Worm (Caenorhabditis elegans) whole organism, L4 larva: Measurements from ENCODE around the gene F09A5.2.

ENCODE experiments used
- F44E2.7 ChIP-seq: fragments of 200-800 bp; sonication (Bioruptor generic); IDR thresholded peaks from 2 replicates; pipeline ENCODE4 v2.1.2; 2022; ENCODE audit warnings: missing genetic modification characterization, missing compliant biosample characterization
- F49E8.2 ChIP-seq: sonication (generic microtip); optimal IDR thresholded peaks from 2 replicates; lab custom pipeline; 2016; ENCODE audit warnings: missing compliant biosample characterization, mild to moderate bottlenecking, missing genetic modification characterization, borderline replicate concordance
- T26A8.4 ChIP-seq: fragments of 200-800 bp; sonication (Bioruptor generic); IDR thresholded peaks from 2 replicates; pipeline ENCODE4 v1.3.6; 2022; ENCODE audit warnings: missing genetic modification characterization, missing compliant biosample characterization
- Y48G9A.11 ChIP-seq: fragments of 200-800 bp; sonication (Bioruptor generic); IDR thresholded peaks from 2 replicates; pipeline ENCODE4 v1.3.6; 2022; ENCODE audit warnings: missing genetic modification reagents, missing genetic modification characterization, missing compliant biosample characterization
- aha-1 ChIP-seq: fragments of 150-350 bp; peaks from one replicate; lab custom pipeline; 2014; ENCODE audit warnings: missing biosample characterization, missing genetic modification characterization
- ama-1 ChIP-seq: fragments of 150-350 bp; optimal IDR thresholded peaks from 2 replicates; lab custom pipeline; 2014; ENCODE audit warnings: inconsistent platforms, mixed read lengths
- attf-4 ChIP-seq: sonication (generic microtip); optimal IDR thresholded peaks from 3 replicates; lab custom pipeline; 2017; ENCODE audit warnings: missing biosample characterization, missing genetic modification characterization
- ceh-20 ChIP-seq: fragments of 200-800 bp; sonication (Bioruptor generic); IDR thresholded peaks from 2 replicates; pipeline ENCODE4 v1.3.6; 2022; ENCODE audit warnings: missing genetic modification reagents, missing genetic modification characterization, missing compliant biosample characterization
- ceh-28 ChIP-seq: fragments of 150-350 bp; optimal IDR thresholded peaks from 2 replicates; lab custom pipeline; 2014; ENCODE audit warnings: missing biosample characterization, missing genetic modification reagents, missing genetic modification characterization
- ceh-32 ChIP-seq: sonication (generic microtip); optimal IDR thresholded peaks from 2 replicates; lab custom pipeline; 2016; ENCODE audit warnings: mild to moderate bottlenecking, missing genetic modification characterization, missing compliant biosample characterization; ENCODE audit not compliant: poor library complexity
- ceh-62 ChIP-seq: sonication (generic microtip); optimal IDR thresholded peaks from 2 replicates; lab custom pipeline; 2017; ENCODE audit warnings: missing biosample characterization, missing genetic modification characterization
- ceh-82 ChIP-seq: sonication (generic microtip); optimal IDR thresholded peaks from 2 replicates; lab custom pipeline; 2017; ENCODE audit warnings: missing biosample characterization, missing genetic modification characterization
- cey-2 ChIP-seq: sonication (generic microtip); optimal IDR thresholded peaks from 3 replicates; lab custom pipeline; 2017; ENCODE audit warnings: missing genetic modification characterization, mild to moderate bottlenecking, missing compliant biosample characterization, antibody characterized with exemption, borderline replicate concordance; ENCODE audit not compliant: insufficient read depth
- daf-12 ChIP-seq: fragments of 150-350 bp; optimal IDR thresholded peaks from 2 replicates; lab custom pipeline; 2014; ENCODE audit warnings: missing biosample characterization, missing genetic modification reagents, missing genetic modification characterization
- daf-19 ChIP-seq: fragments of 200-800 bp; sonication (Bioruptor generic); conservative IDR thresholded peaks from 2 replicates; pipeline ENCODE4 v1.3.6; 2022; ENCODE audit warnings: missing genetic modification characterization, missing compliant biosample characterization
- dpl-1 ChIP-seq: fragments of 150-350 bp; optimal IDR thresholded peaks from 2 replicates; lab custom pipeline; 2014; ENCODE audit warnings: missing biosample characterization, missing genetic modification reagents, missing genetic modification characterization
- duxl-1 ChIP-seq: sonication (generic microtip); optimal IDR thresholded peaks from 2 replicates; lab custom pipeline; 2016; ENCODE audit warnings: mild to moderate bottlenecking, missing genetic modification characterization, moderate library complexity, missing compliant biosample characterization; ENCODE audit not compliant: poor library complexity
- gei-8 ChIP-seq: fragments of 200-800 bp; sonication (Bioruptor generic); optimal IDR thresholded peaks from 2 replicates; lab custom pipeline; 2018; ENCODE audit warnings: mild to moderate bottlenecking, missing genetic modification characterization, missing compliant biosample characterization
- lin-13 ChIP-seq: fragments of 150-350 bp; optimal IDR thresholded peaks from 2 replicates; lab custom pipeline; 2014; ENCODE audit warnings: missing biosample characterization, missing genetic modification reagents, missing genetic modification characterization
- mdt-29 ChIP-seq: fragments of 200-800 bp; sonication (Bioruptor generic); IDR thresholded peaks from 2 replicates; pipeline ENCODE4 v1.3.6; 2022; ENCODE audit warnings: missing genetic modification reagents, missing genetic modification characterization, missing compliant biosample characterization
- mes-2 ChIP-seq: sonication (generic microtip); optimal IDR thresholded peaks from 2 replicates; lab custom pipeline; 2016; ENCODE audit warnings: missing genotype, mild to moderate bottlenecking, missing genetic modification characterization, missing compliant biosample characterization; ENCODE audit not compliant: poor library complexity, severe bottlenecking
- nhr-11 ChIP-seq: fragments of 150-350 bp; optimal IDR thresholded peaks from 2 replicates; lab custom pipeline; 2014; ENCODE audit warnings: missing biosample characterization, missing genetic modification characterization
- nhr-28 ChIP-seq: fragments of 150-350 bp; optimal IDR thresholded peaks from 2 replicates; lab custom pipeline; 2014; ENCODE audit warnings: missing biosample characterization, missing genetic modification characterization
- nhr-48 ChIP-seq: sonication (generic microtip); optimal IDR thresholded peaks from 2 replicates; lab custom pipeline; 2016; ENCODE audit warnings: mild to moderate bottlenecking, missing genetic modification characterization, missing compliant biosample characterization
- rbr-2 ChIP-seq: sonication (generic microtip); optimal IDR thresholded peaks from 2 replicates; lab custom pipeline; 2016; ENCODE audit warnings: missing genotype, missing genetic modification characterization, missing compliant biosample characterization
- saeg-2 ChIP-seq: fragments of 200-800 bp; sonication (Bioruptor generic); IDR thresholded peaks from 2 replicates; pipeline ENCODE4 v1.3.6; 2022; ENCODE audit warnings: missing genetic modification reagents, missing genetic modification characterization, missing compliant biosample characterization
- sdz-12 ChIP-seq: fragments of 200-800 bp; sonication (Bioruptor generic); optimal IDR thresholded peaks from 2 replicates; lab custom pipeline; 2018; ENCODE audit warnings: mild to moderate bottlenecking, missing genetic modification characterization, missing compliant biosample characterization
- set-16 ChIP-seq: fragments of 200-800 bp; sonication (Bioruptor generic); IDR thresholded peaks from 2 replicates; pipeline ENCODE4 v1.3.6; 2022; ENCODE audit warnings: missing genetic modification reagents, missing genetic modification characterization, missing compliant biosample characterization
- skn-1 ChIP-seq: fragments of 150-350 bp; optimal IDR thresholded peaks from 2 replicates; lab custom pipeline; 2014; ENCODE audit warnings: missing biosample characterization, missing genetic modification characterization
- snpc-1.2 ChIP-seq: fragments of 200-800 bp; sonication (Bioruptor generic); IDR thresholded peaks from 2 replicates; pipeline ENCODE4 v1.3.6; 2022; ENCODE audit warnings: missing genetic modification reagents, missing genetic modification characterization, missing compliant biosample characterization
- tra-1 ChIP-seq: fragments of 200-800 bp; sonication (Bioruptor generic); IDR thresholded peaks from 2 replicates; pipeline ENCODE4 v1.3.6; 2022; ENCODE audit warnings: missing genetic modification reagents, missing genetic modification characterization, missing compliant biosample characterization
- unc-39 ChIP-seq: sonication (generic microtip); optimal IDR thresholded peaks from 2 replicates; lab custom pipeline; 2017; ENCODE audit warnings: missing biosample characterization, missing genetic modification characterization
- unc-62 ChIP-seq, 3 experiments: fragments of 150-350 bp in 1 of 3; sonication (generic microtip); optimal IDR thresholded peaks in 2 of 3; peaks in 1 of 3; 1 replicate in 1 of 3; 2 replicates in 2 of 3; lab custom pipeline; 2014 to 2017; ENCODE audit warnings: missing biosample characterization in 3 of 3, missing genetic modification characterization in 3 of 3, missing genetic modification reagents in 3 of 3, missing genotype in 1 of 3
- zag-1 ChIP-seq: fragments of 150-350 bp; optimal IDR thresholded peaks from 2 replicates; lab custom pipeline; 2014; ENCODE audit warnings: missing biosample characterization, missing genetic modification characterization
- zfp-2 ChIP-seq: sonication (generic microtip); optimal IDR thresholded peaks from 2 replicates; lab custom pipeline; 2016; ENCODE audit warnings: mild to moderate bottlenecking, missing genetic modification characterization, missing compliant biosample characterization
- zfp-3 ChIP-seq: fragments of 200-800 bp; sonication (Bioruptor generic); conservative IDR thresholded peaks from 2 replicates; pipeline ENCODE4 v1.3.6; 2022; ENCODE audit warnings: missing genetic modification reagents, missing genetic modification characterization, missing compliant biosample characterization
- zip-11 ChIP-seq: fragments of 200-800 bp; sonication (Bioruptor generic); IDR thresholded peaks from 2 replicates; pipeline ENCODE4 v1.3.6; 2022; ENCODE audit warnings: missing genetic modification characterization, missing compliant biosample characterization
- ztf-11 ChIP-seq: fragments of 150-350 bp; optimal IDR thresholded peaks from 2 replicates; lab custom pipeline; 2014; ENCODE audit warnings: missing biosample characterization, missing genetic modification characterization

F09A5.2 gene

DNA sequence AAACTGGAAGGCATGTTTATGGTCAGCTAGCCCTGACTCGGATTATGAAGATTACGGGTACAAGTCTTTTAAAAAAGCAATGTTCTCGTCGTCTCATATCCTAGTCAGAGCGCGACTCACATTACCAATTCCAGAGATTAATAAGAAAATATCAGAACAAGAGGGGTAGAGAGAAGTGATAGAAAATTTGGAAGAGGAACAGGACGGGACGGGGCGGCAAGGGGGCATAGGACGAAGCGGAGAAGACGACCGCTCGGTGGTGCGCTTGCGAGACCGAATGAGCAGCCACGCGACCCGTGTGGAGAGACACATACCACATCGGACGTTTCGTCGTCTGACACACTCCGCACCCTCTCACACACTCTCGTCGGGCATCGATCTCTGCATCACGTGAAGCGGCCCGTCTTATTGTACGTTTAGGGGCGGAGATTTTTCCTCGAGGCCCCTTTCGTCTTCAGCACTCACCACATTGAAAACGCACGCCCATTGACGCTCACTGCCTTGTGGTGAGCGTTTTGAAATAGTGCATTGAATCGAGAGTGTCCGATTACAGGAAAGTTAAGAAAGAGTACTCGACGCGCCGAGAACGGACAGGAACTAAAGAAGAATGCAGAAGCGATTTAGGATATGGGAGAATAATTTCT lies 10.2 kb downstream of the F09A5.2 start (continued):
- TF ChIP-seq ztf-11 (tag; lab: Kevin White, UChicago) (no peak), Y48G9A.11 (peak; percentile 61; the same call in 1 of the 2 replicates), mes-2 (tag; lab: Kevin White, UChicago) (peak; percentile 80), F44E2.7 (GFP tag; lab: Robert Waterston, UW) (0 out of 2 replicates have a peak, but pooled peaks have one; percentile 22), unc-62 (GFP tag; optimal IDR thresholded peaks at IDR 0.05 in 1 of 2; lab: Kevin White, UChicago) (peak; percentile 34 to 99), unc-62 (tag; optimal IDR thresholded peaks at IDR 0.05; lab: Kevin White, UChicago) (no peak), nhr-11 (tag; lab: Kevin White, UChicago) (peak; percentile 88), F49E8.2 (no peak), duxl-1 (peak; percentile 57), mdt-29 (GFP tag; lab: Robert Waterston, UW) (peak; percentile 94), unc-39 (no peak), ceh-82 (tag; lab: Kevin White, UChicago) (no peak), dpl-1 (GFP tag; lab: Kevin White, UChicago) (peak; percentile 53), ceh-62 (tag; lab: Kevin White, UChicago) (no peak), gei-8 (GFP tag; lab: Kevin White, UChicago) (peak; percentile 72), nhr-48 (tag; lab: Kevin White, UChicago) (peak; percentile 94), zag-1 (tag; lab: Kevin White, UChicago) (no peak), rbr-2 (tag; lab: Kevin White, UChicago) (peak; percentile 97), attf-4 (peak; percentile 5), zip-11 (GFP tag; lab: Robert Waterston, UW) (no peak), ceh-32 (tag; lab: Kevin White, UChicago) (peak; percentile 77), T26A8.4 (GFP tag; lab: Robert Waterston, UW) (peak; percentile 92), snpc-1.2 (GFP tag; lab: Robert Waterston, UW) (no peak), lin-13 (peak; percentile 81), tra-1 (GFP tag; lab: Robert Waterston, UW) (peak; percentile 89), ama-1 (lab: Kevin White, UChicago) (peak; percentile 98), ceh-20 (GFP tag; lab: Robert Waterston, UW) (peak; percentile 93), set-16 (GFP tag; lab: Robert Waterston, UW) (peak; percentile 99), cey-2 (tag; lab: Kevin White, UChicago) (peak; percentile 26), daf-12 (no peak), zfp-2 (peak; percentile 69), daf-19 (GFP tag; lab: Robert Waterston, UW) (peak; percentile 63; the same call in 1 of the 2 replicates), zfp-3 (GFP tag; lab: Robert Waterston, UW) (no peak; the same call in 1 of the 2 replicates), nhr-28 (tag; lab: Kevin White, UChicago) (peak; percentile 84), sdz-12 (GFP tag; lab: Kevin White, UChicago) (no peak), ceh-28 (peak; percentile 69)

DNA sequence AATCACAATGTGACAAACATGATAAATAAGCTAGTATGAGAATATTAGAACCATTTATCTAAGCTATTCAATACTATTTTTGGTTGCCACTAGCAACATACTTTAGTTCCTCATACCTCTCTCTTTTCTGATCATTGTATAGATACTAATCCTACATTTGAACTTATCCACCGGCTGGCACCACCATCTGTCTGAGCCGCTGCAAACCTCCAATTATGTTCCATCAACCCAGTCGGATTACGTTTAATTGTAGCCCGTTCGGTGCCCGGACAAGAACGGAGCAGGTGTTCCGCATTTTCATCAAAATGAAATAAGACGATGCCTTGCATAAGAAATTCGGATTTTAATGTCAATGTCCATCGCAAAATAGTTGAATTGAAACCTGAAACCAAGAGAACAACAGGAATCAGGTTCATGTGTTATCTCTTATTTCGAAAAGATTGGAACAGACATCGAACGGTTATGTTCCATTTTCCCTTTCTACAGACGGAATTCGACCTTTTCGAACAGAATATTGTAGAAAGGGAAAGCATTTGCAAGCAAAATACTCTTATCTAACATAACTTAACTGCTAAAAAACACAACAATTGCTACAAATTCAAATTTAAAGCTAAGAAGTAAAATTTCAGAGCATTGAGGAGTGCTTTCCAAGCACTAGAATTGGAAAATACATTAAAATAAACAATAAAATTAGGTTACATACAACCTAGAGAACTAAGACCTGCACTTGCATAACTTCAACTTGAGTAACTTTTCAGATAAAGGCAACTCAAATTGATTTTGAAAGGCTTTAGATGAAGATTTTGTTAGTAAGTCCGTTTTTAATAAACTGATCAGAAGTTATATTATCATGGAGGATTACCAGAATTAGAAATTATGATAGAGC lies 11.3 kb downstream of the F09A5.2 start:
- TF ChIP-seq sdz-12 (GFP tag; lab: Kevin White, UChicago) (no peak), skn-1 (tag; lab: Kevin White, UChicago) (no peak), unc-62 (GFP tag; optimal IDR thresholded peaks at IDR 0.05 in 1 of 2; lab: Kevin White, UChicago) (peak in 1 of 2 experiments; percentile 87), unc-62 (tag; optimal IDR thresholded peaks at IDR 0.05; lab: Kevin White, UChicago) (no peak), cey-2 (tag; lab: Kevin White, UChicago) (no peak), saeg-2 (GFP tag; lab: Robert Waterston, UW) (no peak), aha-1 (tag; lab: Kevin White, UChicago) (peak; percentile 95)
